Fruit fly (Drosophila melanogaster) whole organism: ENCODE measurements around the gene CG33543.

Experiments used
- CG8478 ChIP-seq: fragments of >200 bp; optimal IDR thresholded peaks from 2 replicates; lab custom pipeline; 2018; ENCODE audit warnings: inconsistent platforms
- Dll ChIP-seq: fragments of >200 bp; optimal IDR thresholded peaks from 2 replicates; lab custom pipeline; 2017
- EcR ChIP-seq, 2 experiments: fragments of >200 bp; optimal IDR thresholded peaks; 2 replicates each; lab custom pipeline; 2017; ENCODE audit warnings: missing biosample characterization in 2 of 2, missing genetic modification characterization in 2 of 2, missing genetic modification reagents in 2 of 2

DNA sequence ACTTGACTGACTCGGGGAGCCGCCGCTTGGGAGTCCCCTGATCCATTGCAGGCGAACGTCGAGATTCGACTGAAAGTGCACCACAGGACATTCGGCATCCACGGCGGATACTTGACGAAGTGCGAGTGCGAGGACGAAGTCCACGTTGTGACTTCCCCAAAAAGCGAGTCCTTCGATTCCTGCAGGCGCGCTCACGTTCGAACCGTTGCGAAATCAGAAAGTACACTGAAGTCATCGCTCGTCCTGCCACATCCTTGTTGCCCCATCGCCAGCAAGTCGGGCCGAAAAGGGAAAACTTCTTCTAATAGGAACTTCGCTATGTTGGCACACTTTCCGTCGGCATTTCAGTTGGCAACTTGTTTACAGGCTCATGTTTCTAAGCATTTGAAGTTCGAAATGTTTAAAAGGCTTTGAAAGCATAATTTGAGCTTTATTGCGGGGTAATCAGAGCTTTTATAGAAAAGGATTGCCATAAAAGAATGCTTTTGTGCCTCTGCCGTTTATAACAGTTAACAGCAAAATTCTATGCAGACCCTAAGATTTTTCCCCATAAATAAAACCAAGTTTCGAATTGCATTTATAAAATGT, at the start of gene CG33543:
- TF ChIP-seq Dll = no peak
- no peak for TF ChIP-seq CG8478
- TF ChIP-seq EcR (GFP tag; optimal IDR thresholded peaks at IDR 0.05; lab: Kevin White, UChicago) = no peak
